Fruit fly (Drosophila melanogaster): ENCODE results near the gene Bfc.

- no peak for TF ChIP-seq psq (optimal IDR thresholded peaks at IDR 0.05)
- no peak for TF ChIP-seq Myc (optimal IDR thresholded peaks at IDR 0.05)
- no peak for TF ChIP-seq h (optimal IDR thresholded peaks at IDR 0.05)
- no peak for TF ChIP-seq insv (optimal IDR thresholded peaks at IDR 0.05)
- TF ChIP-seq ttk (optimal IDR thresholded peaks at IDR 0.05) = no peak
- no peak for TF ChIP-seq Sin3A (optimal IDR thresholded peaks at IDR 0.05)
Observed at dm6 chr3L:1227303-1227797, 23.1 kb upstream of the Bfc start, which contains the start of gene LysS.

Measured in Kc167 (cell line).